Fruit fly (Drosophila melanogaster) whole organism, embryonic: Measurements from ENCODE around the gene CG12768.

ENCODE experiments used
- Atf6 ChIP-seq: fragments of 200-800 bp; sonication (Bioruptor generic); IDR thresholded peaks from 2 replicates; pipeline ENCODE4 v1.3.6; 2022; ENCODE audit warnings: missing biosample characterization, missing genetic modification characterization
- BtbVII ChIP-seq: fragments of 200-800 bp; sonication (Bioruptor generic); optimal IDR thresholded peaks from 3 replicates; lab custom pipeline; 2017; ENCODE audit warnings: missing biosample characterization, mild to moderate bottlenecking, missing genetic modification characterization
- CG11085 ChIP-seq: fragments of 200-800 bp; sonication (Bioruptor generic); IDR thresholded peaks from 2 replicates; pipeline ENCODE4 v1.3.6; 2022; ENCODE audit warnings: missing biosample characterization, missing genetic modification characterization
- CG11695 ChIP-seq: fragments of 200-800 bp; sonication (Bioruptor generic); IDR thresholded peaks from 3 replicates; pipeline ENCODE4 v1.3.6; 2022; ENCODE audit warnings: missing biosample characterization, missing genetic modification characterization
- CG14965 ChIP-seq: fragments of 200-800 bp; sonication (Bioruptor generic); optimal IDR thresholded peaks from 2 replicates; lab custom pipeline; 2016; ENCODE audit warnings: missing biosample characterization, missing genetic modification characterization, borderline replicate concordance
- CG17829 ChIP-seq: fragments of 200-800 bp; optimal IDR thresholded peaks from 2 replicates; lab custom pipeline; 2019; ENCODE audit warnings: missing biosample characterization, mild to moderate bottlenecking, missing genetic modification characterization, moderate library complexity
- CG3065 ChIP-seq: fragments of 200-800 bp; sonication (Bioruptor generic); optimal IDR thresholded peaks from 2 replicates; lab custom pipeline; 2016; ENCODE audit warnings: missing biosample characterization, missing genetic modification characterization
- CG33557 ChIP-seq: fragments of 200-800 bp; sonication (Bioruptor generic); optimal IDR thresholded peaks from 2 replicates; lab custom pipeline; 2019; ENCODE audit warnings: missing biosample characterization, mild to moderate bottlenecking, missing genetic modification characterization, moderate library complexity
- CG4707 ChIP-seq: fragments of 200-800 bp; sonication (Bioruptor generic); optimal IDR thresholded peaks from 2 replicates; lab custom pipeline; 2018; ENCODE audit warnings: missing biosample characterization, mild to moderate bottlenecking, missing genetic modification characterization, moderate library complexity
- CG6854 ChIP-seq: fragments of 200-800 bp; sonication (Bioruptor generic); optimal IDR thresholded peaks from 3 replicates; lab custom pipeline; 2017; ENCODE audit warnings: missing biosample characterization, mild to moderate bottlenecking, missing genetic modification characterization
- CG7556 ChIP-seq: fragments of 200-800 bp; sonication (Bioruptor generic); optimal IDR thresholded peaks from 2 replicates; lab custom pipeline; 2017; ENCODE audit warnings: missing biosample characterization, mild to moderate bottlenecking, missing genetic modification characterization
- CG9727 ChIP-seq: fragments of 200-800 bp; sonication (Bioruptor generic); optimal IDR thresholded peaks from 3 replicates; lab custom pipeline; 2017; ENCODE audit warnings: missing biosample characterization, mild to moderate bottlenecking, missing genetic modification characterization
- D19A ChIP-seq: fragments of 200-800 bp; optimal IDR thresholded peaks from 3 replicates; lab custom pipeline; 2019; ENCODE audit warnings: missing biosample characterization, mild to moderate bottlenecking, missing genetic modification characterization, moderate library complexity
- Dll ChIP-seq: fragments of 200-800 bp; sonication (Bioruptor generic); IDR thresholded peaks from 4 replicates; pipeline ENCODE4 v1.3.6; 2022; ENCODE audit warnings: missing biosample characterization, missing genetic modification characterization; ENCODE audit not compliant: partially characterized antibody
- E2f2 ChIP-seq: fragments of 200-800 bp; sonication (Bioruptor generic); IDR thresholded peaks from 2 replicates; pipeline ENCODE4 v1.3.6; 2022; ENCODE audit warnings: missing biosample characterization, missing genetic modification characterization
- GATAe ChIP-seq: fragments of 200-800 bp; sonication (Bioruptor generic); conservative IDR thresholded peaks from 2 replicates; pipeline ENCODE4 v1.3.6; 2022; ENCODE audit warnings: missing biosample characterization, missing genetic modification characterization
- Mad ChIP-seq: fragments of 200-800 bp; sonication (Bioruptor generic); optimal IDR thresholded peaks from 2 replicates; lab custom pipeline; 2016; ENCODE audit warnings: missing biosample characterization, missing genetic modification characterization
- Meics ChIP-seq: fragments of 200-800 bp; sonication (Bioruptor generic); optimal IDR thresholded peaks from 2 replicates; lab custom pipeline; 2017; ENCODE audit warnings: missing biosample characterization, mild to moderate bottlenecking, missing genetic modification characterization
- Poxn ChIP-seq: fragments of 200-800 bp; sonication (Bioruptor generic); IDR thresholded peaks from 2 replicates; pipeline ENCODE4 v1.3.6; 2022; ENCODE audit warnings: missing biosample characterization, missing genetic modification characterization
- Side ChIP-seq: fragments of 200-800 bp; sonication (Bioruptor generic); optimal IDR thresholded peaks from 2 replicates; lab custom pipeline; 2016; ENCODE audit warnings: missing biosample characterization, missing genetic modification characterization
- Taf1 ChIP-seq: fragments of 200-800 bp; sonication (Bioruptor generic); IDR thresholded peaks from 2 replicates; pipeline ENCODE4 v1.3.6; 2022; ENCODE audit warnings: missing biosample characterization, missing genetic modification characterization
- ato ChIP-seq: fragments of 200-800 bp; sonication (Bioruptor generic); IDR thresholded peaks from 2 replicates; pipeline ENCODE4 v1.3.6; 2022; ENCODE audit warnings: missing biosample characterization, missing genetic modification characterization; ENCODE audit not compliant: partially characterized antibody
- bab2 ChIP-seq: fragments of 200-800 bp; sonication (Bioruptor generic); optimal IDR thresholded peaks from 2 replicates; lab custom pipeline; 2016; ENCODE audit warnings: missing biosample characterization, missing genetic modification characterization
- chif ChIP-seq, 2 experiments: fragments of 200-800 bp; sonication (Bioruptor generic); optimal IDR thresholded peaks; 3 replicates each; lab custom pipeline; 2016; ENCODE audit warnings: missing biosample characterization in 2 of 2, missing genetic modification characterization in 2 of 2
- chm ChIP-seq: fragments of 200-800 bp; sonication (Bioruptor generic); IDR thresholded peaks from 2 replicates; pipeline ENCODE4 v1.3.6; 2022; ENCODE audit warnings: missing biosample characterization, missing genetic modification characterization
- ci ChIP-seq: fragments of 200-800 bp; sonication (Bioruptor generic); IDR thresholded peaks from 3 replicates; pipeline ENCODE4 v1.3.6; 2022; ENCODE audit warnings: missing biosample characterization, missing genetic modification characterization
- dati ChIP-seq: fragments of 200-800 bp; sonication (Bioruptor generic); IDR thresholded peaks from 2 replicates; pipeline ENCODE4 v1.3.6; 2022; ENCODE audit warnings: missing biosample characterization, missing genetic modification characterization
- emc ChIP-seq: fragments of 200-800 bp; sonication (Bioruptor generic); optimal IDR thresholded peaks from 2 replicates; lab custom pipeline; 2016; ENCODE audit warnings: missing biosample characterization, missing genetic modification characterization
- exex ChIP-seq: fragments of 200-800 bp; sonication (Bioruptor generic); optimal IDR thresholded peaks from 4 replicates; lab custom pipeline; 2018; ENCODE audit warnings: missing biosample characterization, mild to moderate bottlenecking, missing genetic modification characterization, moderate library complexity
- fd102C ChIP-seq: fragments of 200-800 bp; sonication (Bioruptor generic); optimal IDR thresholded peaks from 2 replicates; lab custom pipeline; 2018; ENCODE audit warnings: missing biosample characterization, mild to moderate bottlenecking, missing genetic modification characterization, moderate library complexity
- gro ChIP-seq: fragments of 200-800 bp; sonication (Bioruptor generic); optimal IDR thresholded peaks from 2 replicates; lab custom pipeline; 2016; ENCODE audit warnings: missing biosample characterization, missing genetic modification characterization
- lola ChIP-seq, 3 experiments: fragments of >200 bp in 2 of 3; fragments of 200-800 bp in 1 of 3; sonication (Bioruptor generic) in 1 of 3; optimal IDR thresholded peaks; 2 replicates each; lab custom pipeline; 2017 to 2019; ENCODE audit warnings: missing biosample characterization in 3 of 3, missing genetic modification characterization in 3 of 3, mild to moderate bottlenecking in 1 of 3, moderate library complexity in 1 of 3
- odd ChIP-seq: fragments of 200-800 bp; sonication (Bioruptor generic); optimal IDR thresholded peaks from 2 replicates; lab custom pipeline; 2017; ENCODE audit warnings: missing biosample characterization, mild to moderate bottlenecking, missing genetic modification characterization
- pb ChIP-seq: fragments of 200-800 bp; sonication (Bioruptor generic); optimal IDR thresholded peaks from 3 replicates; lab custom pipeline; 2016; ENCODE audit warnings: missing biosample characterization, missing genetic modification characterization
- pfk ChIP-seq: fragments of 200-800 bp; sonication (Bioruptor generic); optimal IDR thresholded peaks from 2 replicates; lab custom pipeline; 2018; ENCODE audit warnings: missing biosample characterization, mild to moderate bottlenecking, missing genetic modification characterization, moderate library complexity
- pnt ChIP-seq: fragments of 200-800 bp; sonication (Bioruptor generic); optimal IDR thresholded peaks from 3 replicates; lab custom pipeline; 2016; ENCODE audit warnings: missing biosample characterization, missing genetic modification characterization
- prd ChIP-seq, 3 experiments: fragments of >200 bp in 2 of 3; fragments of 200-800 bp in 1 of 3; sonication (Bioruptor generic) in 1 of 3; optimal IDR thresholded peaks in 2 of 3; IDR thresholded peaks in 1 of 3; 2 replicates in 2 of 3; 3 replicates in 1 of 3; pipeline versions ENCODE4 v1.3.6 to Lab custom; 2017 to 2022; ENCODE audit warnings: missing biosample characterization in 1 of 3, missing genetic modification characterization in 1 of 3
- ro ChIP-seq: fragments of 200-800 bp; sonication (Bioruptor generic); IDR thresholded peaks from 2 replicates; pipeline ENCODE4 v1.3.6; 2022; ENCODE audit warnings: missing biosample characterization, missing genetic modification characterization
- salm ChIP-seq: fragments of 200-800 bp; sonication (Bioruptor generic); optimal IDR thresholded peaks from 2 replicates; lab custom pipeline; 2018; ENCODE audit warnings: missing biosample characterization, mild to moderate bottlenecking, missing genetic modification characterization
- sim ChIP-seq: fragments of 200-800 bp; sonication (Bioruptor generic); IDR thresholded peaks from 2 replicates; pipeline ENCODE4 v1.3.6; 2022; ENCODE audit warnings: missing biosample characterization, missing genetic modification characterization
- sima ChIP-seq: fragments of 200-800 bp; sonication (Bioruptor generic); optimal IDR thresholded peaks from 2 replicates; lab custom pipeline; 2016; ENCODE audit warnings: missing biosample characterization, missing genetic modification characterization
- sna ChIP-seq: fragments of 200-800 bp; sonication (Bioruptor generic); IDR thresholded peaks from 2 replicates; pipeline ENCODE4 v1.3.6; 2022; ENCODE audit warnings: missing biosample characterization, missing genetic modification characterization; ENCODE audit not compliant: partially characterized antibody
- tio ChIP-seq: fragments of 200-800 bp; sonication (Bioruptor generic); optimal IDR thresholded peaks from 2 replicates; lab custom pipeline; 2017; ENCODE audit warnings: missing biosample characterization, missing genetic modification characterization, inconsistent platforms
- trh ChIP-seq: fragments of 200-800 bp; sonication (Bioruptor generic); optimal IDR thresholded peaks from 2 replicates; lab custom pipeline; 2016; ENCODE audit warnings: missing biosample characterization, missing genetic modification characterization
- ttk ChIP-seq: fragments of 200-800 bp; sonication (Bioruptor generic); IDR thresholded peaks from 2 replicates; pipeline ENCODE4 v2.1.2; 2022; ENCODE audit warnings: missing biosample characterization, missing genetic modification characterization
- twi ChIP-seq: fragments of 200-800 bp; optimal IDR thresholded peaks from 2 replicates; lab custom pipeline; 2019; ENCODE audit warnings: missing biosample characterization, mild to moderate bottlenecking, missing genetic modification characterization, moderate library complexity
- vnd ChIP-seq: fragments of 200-800 bp; sonication (Bioruptor generic); IDR thresholded peaks from 3 replicates; pipeline ENCODE4 v1.3.6; 2022; ENCODE audit warnings: missing biosample characterization, missing genetic modification characterization; ENCODE audit not compliant: partially characterized antibody
- zfh1 ChIP-seq: fragments of 200-800 bp; sonication (Bioruptor generic); IDR thresholded peaks from 3 replicates; pipeline ENCODE4 v1.3.6; 2022; ENCODE audit warnings: missing biosample characterization, missing genetic modification characterization

Gene CG12768

DNA sequence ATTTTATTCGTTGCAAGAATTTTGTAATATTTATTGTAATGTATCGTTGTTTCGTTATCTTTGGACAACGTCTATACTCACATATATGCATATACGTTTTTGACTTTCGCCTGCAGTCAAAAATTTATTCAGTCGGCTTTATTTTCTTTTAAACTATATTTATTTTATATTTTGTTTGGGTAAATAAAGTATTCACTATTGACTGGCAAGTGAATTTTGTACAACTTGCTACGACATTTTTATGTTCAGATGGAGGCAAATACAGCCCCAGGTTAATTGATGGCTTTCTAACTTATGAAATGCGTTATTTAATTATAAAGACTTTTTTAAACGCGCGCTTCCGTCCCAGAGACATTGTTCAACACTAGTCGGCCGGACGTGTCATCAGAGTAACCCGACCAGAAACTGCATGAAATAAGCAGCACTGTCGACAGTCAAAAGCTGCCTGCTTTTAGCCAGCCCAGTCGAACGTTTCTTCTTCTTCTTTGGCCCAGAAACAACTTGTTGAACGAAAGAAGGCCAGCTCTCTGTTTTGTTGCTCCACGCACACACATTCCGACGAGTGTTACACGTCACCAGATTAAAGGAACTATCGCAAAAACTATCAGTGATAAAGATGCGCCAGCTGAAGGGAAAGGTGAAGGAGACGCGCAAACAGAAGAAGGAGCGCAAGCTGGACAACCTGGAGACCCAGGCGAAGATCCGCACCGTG is 46.8 kb upstream of the CG12768 start, which contains the start of gene CG33169 (continued):
- TF ChIP-seq CG6854 (GFP tag; lab: Kevin White, UChicago) (peak; percentile 28), odd (GFP tag; lab: Kevin White, UChicago) (no peak), vnd (GFP tag; lab: Robert Waterston, UW) (peak; percentile 56; the same call in 1 of the 3 replicates), CG17829 (peak; percentile 76), CG14965 (GFP tag; lab: Kevin White, UChicago) (peak; percentile 20), tio (peak; percentile 29), Taf1 (GFP tag; lab: Robert Waterston, UW) (no peak), dati (peak; percentile 46; the same call in 1 of the 2 replicates), CG4707 (GFP tag; lab: Kevin White, UChicago) (peak; percentile 61), GATAe (GFP tag; lab: Robert Waterston, UW) (peak; percentile 67; the same call in 1 of the 2 replicates), pnt (GFP tag; lab: Kevin White, UChicago) (peak; percentile 81), chm (GFP tag; lab: Robert Waterston, UW) (peak; percentile 76), Dll (GFP tag; lab: Robert Waterston, UW) (peak; percentile 61; the same call in 2 of the 4 replicates), exex (no peak), fd102C (GFP tag; lab: Kevin White, UChicago) (peak; percentile 70), gro (GFP tag; lab: Kevin White, UChicago) (no peak), zfh1 (GFP tag; lab: Robert Waterston, UW) (peak; percentile 89), ci (peak; percentile 92), ato (GFP tag; lab: Robert Waterston, UW) (peak; percentile 70), bab2 (GFP tag; lab: Kevin White, UChicago) (peak; percentile 82), prd (optimal IDR thresholded peaks at IDR 0.05; lab: Kevin White, UChicago) (no peak), prd (GFP tag; IDR thresholded peaks at IDR 0.05; lab: Robert Waterston, UW) (peak; percentile 82), CG7556 (GFP tag; lab: Kevin White, UChicago) (no peak), pfk (peak; percentile 71), E2f2 (GFP tag; lab: Robert Waterston, UW) (peak; percentile 100), CG3065 (GFP tag; lab: Kevin White, UChicago) (peak; percentile 74), twi (tag; lab: Kevin White, UChicago) (peak; percentile 52), emc (GFP tag; lab: Kevin White, UChicago) (peak; percentile 88), BtbVII (peak; percentile 73), Poxn (GFP tag; lab: Robert Waterston, UW) (no peak), Atf6 (peak; percentile 46; the same call in 1 of the 2 replicates), D19A (tag; lab: Kevin White, UChicago) (peak; percentile 33), sima (peak; percentile 28), sim (GFP tag; lab: Robert Waterston, UW) (no peak), sna (GFP tag; lab: Robert Waterston, UW) (peak; percentile 39; the same call in 1 of the 2 replicates), salm (tag; lab: Kevin White, UChicago) (peak; percentile 23), Meics (peak; percentile 84), chif (GFP tag; optimal IDR thresholded peaks at IDR 0.05; lab: Kevin White, UChicago) (peak; percentile 75 to 77), trh (peak; percentile 65), CG11085 (peak; percentile 95), ro (GFP tag; lab: Robert Waterston, UW) (peak; percentile 73; the same call in 1 of the 2 replicates), Side (GFP tag; lab: Kevin White, UChicago) (peak; percentile 89), CG11695 (GFP tag; lab: Robert Waterston, UW) (no peak), CG9727 (GFP tag; lab: Kevin White, UChicago) (peak; percentile 55), ttk (GFP tag; lab: Robert Waterston, UW) (peak; percentile 81), Mad (GFP tag; lab: Kevin White, UChicago) (peak; percentile 89), CG33557 (GFP tag; lab: Kevin White, UChicago) (peak; percentile 47), lola (GFP tag; optimal IDR thresholded peaks at IDR 0.05; lab: Kevin White, UChicago) (peak in 1 of 3 experiments; percentile 17), pb (peak; percentile 79)
